Worm (Caenorhabditis elegans): ENCODE data around the gene ugt-4.

- TF ChIP-seq sox-2 (GFP tag; IDR thresholded peaks at IDR 0.05): no peak
- no peak for TF ChIP-seq ama-1 (optimal IDR thresholded peaks at IDR 0.05)
- no peak for TF ChIP-seq npax-4 (tag; optimal IDR thresholded peaks at IDR 0.05)
- TF ChIP-seq eyg-1 (tag; optimal IDR thresholded peaks at IDR 0.05): no peak
- TF ChIP-seq ceh-2 (tag; optimal IDR thresholded peaks at IDR 0.05): no peak
- TF ChIP-seq tbx-2 (tag; optimal IDR thresholded peaks at IDR 0.05): no peak
- no peak for TF ChIP-seq madf-2 (tag; optimal IDR thresholded peaks at IDR 0.05)
These were observed 31.7 kb downstream of the ugt-4 start, which contains the start of the genes abcf-1 and scc-3 for ce11 chrV:12763291-12763995.
